Fruit fly (Drosophila melanogaster): ENCODE data around the gene CG46280.

CG46280 gene

dm6 chr3R:13012990-13013389 is 17.5 kb downstream of the CG46280 start (continued):
- TF ChIP-seq CG8290 (GFP tag; optimal IDR thresholded peaks at IDR 0.05) (no peak), CG8290 (tag; optimal IDR thresholded peaks at IDR 0.05) (peak in 1 of 2 experiments; percentile 3), CG10462 (GFP tag; optimal IDR thresholded peaks at IDR 0.05) (no peak), kni (GFP tag; optimal IDR thresholded peaks at IDR 0.05) (peak; percentile 24), CG18262 (tag; optimal IDR thresholded peaks at IDR 0.05) (no peak), Dp (GFP tag; optimal IDR thresholded peaks at IDR 0.05) (no peak), Dbx (GFP tag; IDR thresholded peaks at IDR 0.05) (0 out of 3 replicates have a peak, but pooled peaks have one; percentile 39), esg (GFP tag; conservative IDR thresholded peaks at IDR 0.05) (no peak), croc (GFP tag; conservative IDR thresholded peaks at IDR 0.05) (no peak), Mad (GFP tag; optimal IDR thresholded peaks at IDR 0.05) (no peak), Abd-B (GFP tag; optimal IDR thresholded peaks at IDR 0.05) (no peak), NC2β (GFP tag; optimal IDR thresholded peaks at IDR 0.05) (no peak), CG2116 (GFP tag; optimal IDR thresholded peaks at IDR 0.05) (peak; percentile 72), Hr3 (GFP tag; optimal IDR thresholded peaks at IDR 0.05) (no peak), CG11398 (GFP tag; optimal IDR thresholded peaks at IDR 0.05) (no peak), ham (GFP tag; IDR thresholded peaks at IDR 0.05) (no peak), CG10654 (GFP tag; optimal IDR thresholded peaks at IDR 0.05) (no peak), CG5180 (GFP tag; optimal IDR thresholded peaks at IDR 0.05) (peak; percentile 18), CG11723 (GFP tag; optimal IDR thresholded peaks at IDR 0.05) (no peak), rib (GFP tag; IDR thresholded peaks at IDR 0.05) (peak; percentile 48; the same call in 1 of the 2 replicates), CG13894 (tag; optimal IDR thresholded peaks at IDR 0.05) (no peak), ash1 (GFP tag; optimal IDR thresholded peaks at IDR 0.05) (peak; percentile 54), CG31365 (tag; optimal IDR thresholded peaks at IDR 0.05) (no peak), sd (tag; optimal IDR thresholded peaks at IDR 0.05) (peak; percentile 43), Sox102F (GFP tag; optimal IDR thresholded peaks at IDR 0.05) (no peak)

- TF ChIP-seq sens (GFP tag) (peak; percentile 84), vnd (GFP tag; IDR thresholded peaks at IDR 0.05; ENCODE audit: partially characterized antibody) (no peak), CG18262 (tag; optimal IDR thresholded peaks at IDR 0.05) (peak; percentile 40), E2f2 (GFP tag; IDR thresholded peaks at IDR 0.05) (peak; percentile 45), inv (GFP tag; IDR thresholded peaks at IDR 0.05; ENCODE audit: partially characterized antibody) (no peak), Poxn (GFP tag; IDR thresholded peaks at IDR 0.05) (no peak), fd3F (GFP tag; optimal IDR thresholded peaks at IDR 0.05) (no peak), Max (GFP tag; optimal IDR thresholded peaks at IDR 0.05) (peak; percentile 30), run (tag; optimal IDR thresholded peaks at IDR 0.05) (no peak), danr (GFP tag; IDR thresholded peaks at IDR 0.05) (no peak), fru (optimal IDR thresholded peaks at IDR 0.05) (no peak), pnt (GFP tag; optimal IDR thresholded peaks at IDR 0.05) (peak; percentile 40), chn (GFP tag; optimal IDR thresholded peaks at IDR 0.05) (peak; percentile 72), Usf (GFP tag; optimal IDR thresholded peaks at IDR 0.05) (no peak), CG17568 (GFP tag; optimal IDR thresholded peaks at IDR 0.05) (no peak), grn (GFP tag; optimal IDR thresholded peaks at IDR 0.05) (no peak), ranshi (GFP tag; IDR thresholded peaks at IDR 0.05) (peak; percentile 55; the same call in 1 of the 2 replicates), kni (GFP tag; optimal IDR thresholded peaks at IDR 0.05) (no peak), Eip74EF (GFP tag; optimal IDR thresholded peaks at IDR 0.05) (no peak), Nf-YC (tag; optimal IDR thresholded peaks at IDR 0.05) (peak; percentile 19), stwl (tag; optimal IDR thresholded peaks at IDR 0.05) (no peak), CG1602 (GFP tag; optimal IDR thresholded peaks at IDR 0.05) (peak; percentile 26), CG10366 (GFP tag; IDR thresholded peaks at IDR 0.05) (peak; percentile 72), Abd-B (GFP tag; optimal IDR thresholded peaks at IDR 0.05) (peak; percentile 53), CG9797 (GFP tag; optimal IDR thresholded peaks at IDR 0.05) (no peak), CG8089 (GFP tag; optimal IDR thresholded peaks at IDR 0.05) (peak; percentile 55), Deaf1 (tag; optimal IDR thresholded peaks at IDR 0.05) (peak; percentile 26), CG13123 (GFP tag; optimal IDR thresholded peaks at IDR 0.05) (no peak), slp2 (GFP tag; optimal IDR thresholded peaks at IDR 0.05) (peak; percentile 53), Ravus (GFP tag; IDR thresholded peaks at IDR 0.05) (no peak; the same call in 1 of the 2 replicates)
Observed at dm6 chr3R:13012351-13012750, 18.1 kb downstream of the CG46280 start.

Data from whole organism, embryonic.